Fruit fly (Drosophila melanogaster): ENCODE measurements around the gene TfIIEalpha.

Gene TfIIEalpha

DNA sequence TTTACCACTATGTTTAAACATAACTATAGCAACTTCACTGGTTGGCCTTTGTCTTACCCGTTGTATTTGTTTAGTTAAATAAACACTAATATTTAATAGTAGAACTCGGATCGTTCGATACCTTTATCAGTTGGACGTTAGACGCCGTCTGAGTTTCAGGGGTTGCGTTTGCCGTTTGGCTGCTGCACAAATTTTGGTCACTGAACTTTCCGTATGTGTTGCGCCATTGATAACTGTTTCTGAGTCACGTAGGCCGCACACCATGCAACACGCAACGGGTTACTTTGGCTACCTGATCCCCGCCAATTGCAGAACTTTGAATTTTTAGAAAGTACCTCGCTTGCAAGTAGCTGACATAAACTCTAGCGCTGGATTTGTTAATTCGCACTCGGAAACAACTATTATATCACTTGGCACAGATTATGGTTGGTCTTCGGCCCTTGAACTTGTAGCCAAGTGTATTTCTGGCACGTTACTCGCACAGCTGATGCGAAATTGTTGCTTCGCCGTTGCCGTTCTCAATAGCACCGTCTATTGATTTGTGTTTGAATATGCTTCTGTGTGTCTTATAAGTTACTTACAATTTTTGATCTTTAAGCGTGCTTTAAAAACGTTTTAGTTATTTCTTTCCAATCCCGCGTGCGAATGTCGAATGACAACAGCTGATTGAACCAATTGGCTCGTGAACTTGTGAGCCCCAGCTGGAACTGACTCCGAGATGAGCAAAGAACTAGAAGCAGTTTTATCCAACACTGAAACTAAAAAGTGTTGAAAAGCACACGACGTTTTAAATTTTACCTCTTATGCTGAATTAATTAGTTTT is 14.7 kb downstream of the TfIIEalpha start, which contains the start of gene Dph1 (continued):
- TF ChIP-seq CG7786 (GFP tag; optimal IDR thresholded peaks at IDR 0.05) (peak; percentile 85), mirr (GFP tag; optimal IDR thresholded peaks at IDR 0.05) (peak; percentile 61), Hr51 (GFP tag; optimal IDR thresholded peaks at IDR 0.05) (peak; percentile 50 to 87), MTF-1 (GFP tag; optimal IDR thresholded peaks at IDR 0.05; ENCODE audit: borderline replicate concordance) (peak; percentile 54), CG6272 (GFP tag; IDR thresholded peaks at IDR 0.05) (peak; percentile 75), CG12155 (GFP tag; optimal IDR thresholded peaks at IDR 0.05) (peak; percentile 58), CG32772 (GFP tag; IDR thresholded peaks at IDR 0.05) (no peak; the same call in 1 of the 2 replicates), zen2 (GFP tag; IDR thresholded peaks at IDR 0.05; ENCODE audit: partially characterized antibody) (no peak), fd96Cb (tag; optimal IDR thresholded peaks at IDR 0.05) (peak; percentile 81), CG11723 (GFP tag; optimal IDR thresholded peaks at IDR 0.05) (peak; percentile 78), mam (GFP tag; optimal IDR thresholded peaks at IDR 0.05) (peak; percentile 80), CG2875 (GFP tag; optimal IDR thresholded peaks at IDR 0.05) (peak; percentile 70), Abd-B (GFP tag; optimal IDR thresholded peaks at IDR 0.05) (no peak), CG7372 (GFP tag; IDR thresholded peaks at IDR 0.05) (peak; percentile 85), Poxn (GFP tag; IDR thresholded peaks at IDR 0.05) (0 out of 2 replicates have a peak, but pooled peaks have one; percentile 19), HmgZ (tag; optimal IDR thresholded peaks at IDR 0.05) (peak; percentile 71), CG43689 (GFP tag; IDR thresholded peaks at IDR 0.05) (peak; percentile 72), CG3995 (GFP tag; optimal IDR thresholded peaks at IDR 0.05) (peak; percentile 76), CG14014 (GFP tag; IDR thresholded peaks at IDR 0.05) (peak; percentile 79), Elba2 (GFP tag; optimal IDR thresholded peaks at IDR 0.05) (peak; percentile 92), CG13894 (tag; optimal IDR thresholded peaks at IDR 0.05) (peak; percentile 17), CG5953 (GFP tag; IDR thresholded peaks at IDR 0.05) (peak; percentile 75), peb (GFP tag; IDR thresholded peaks at IDR 0.05) (peak; percentile 61), CG4707 (GFP tag; optimal IDR thresholded peaks at IDR 0.05) (peak; percentile 60), sima (GFP tag; optimal IDR thresholded peaks at IDR 0.05) (peak; percentile 2), ERR (GFP tag; optimal IDR thresholded peaks at IDR 0.05) (peak; percentile 65), HHEX (GFP tag; optimal IDR thresholded peaks at IDR 0.05) (peak; percentile 72), ftz-f1 (GFP tag; optimal IDR thresholded peaks at IDR 0.05) (peak; percentile 77), CG9609 (GFP tag; optimal IDR thresholded peaks at IDR 0.05) (peak; percentile 83), Hr39 (optimal IDR thresholded peaks at IDR 0.05) (no peak), tup (GFP tag; optimal IDR thresholded peaks at IDR 0.05) (peak; percentile 47), Opbp (GFP tag; IDR thresholded peaks at IDR 0.05; ENCODE audit: partially characterized antibody) (peak; percentile 46; the same call in 1 of the 3 replicates), fd64A (GFP tag; optimal IDR thresholded peaks at IDR 0.05) (peak; percentile 84), CG10431 (GFP tag; optimal IDR thresholded peaks at IDR 0.05) (peak; percentile 67), phol (tag; optimal IDR thresholded peaks at IDR 0.05) (peak; percentile 90), Adf1 (GFP tag; IDR thresholded peaks at IDR 0.05) (peak; percentile 36; the same call in 1 of the 2 replicates), CG11560 (tag; IDR thresholded peaks at IDR 0.05) (peak; percentile 73), Side (GFP tag; optimal IDR thresholded peaks at IDR 0.05) (peak; percentile 87), CG18262 (tag; optimal IDR thresholded peaks at IDR 0.05) (peak; percentile 85), Hsf (GFP tag; optimal IDR thresholded peaks at IDR 0.05) (peak; percentile 76), CG8478 (optimal IDR thresholded peaks at IDR 0.05) (no peak), prd (optimal IDR thresholded peaks at IDR 0.05) (no peak), prd (GFP tag; IDR thresholded peaks at IDR 0.05) (peak; percentile 84), odd (GFP tag; optimal IDR thresholded peaks at IDR 0.05) (peak; percentile 76), CG18011 (GFP tag; optimal IDR thresholded peaks at IDR 0.05) (peak; percentile 66), CG10959 (GFP tag; IDR thresholded peaks at IDR 0.05) (peak; percentile 66), trem (tag; optimal IDR thresholded peaks at IDR 0.05) (peak; percentile 59), CG16815 (GFP tag; optimal IDR thresholded peaks at IDR 0.05) (peak; percentile 76), CG7987 (GFP tag; optimal IDR thresholded peaks at IDR 0.05) (peak; percentile 59)

Data from whole organism, embryonic.